Worm (Caenorhabditis elegans): Measurements from ENCODE around the gene F55C9.6.

DNA sequence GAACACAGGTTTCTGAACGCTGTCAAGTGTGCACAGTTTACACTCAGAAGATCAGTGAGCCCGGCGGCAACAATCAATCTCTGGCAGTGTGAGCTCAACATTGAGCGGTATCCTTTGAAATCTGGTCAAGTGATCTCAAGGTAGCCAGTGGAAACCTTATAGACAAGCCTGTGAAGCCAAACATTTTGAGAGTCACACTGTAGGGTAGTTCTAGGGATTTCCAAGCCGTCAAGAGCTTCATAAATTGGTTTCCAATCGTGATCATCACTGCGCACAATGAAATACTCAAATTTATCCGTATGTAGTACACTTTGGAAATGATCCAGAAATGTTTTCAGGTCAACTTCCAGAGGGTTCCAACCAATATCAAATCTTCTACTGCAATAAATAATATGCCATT lies 10.3 kb upstream of the F55C9.6 start, which contains the start of gene F55C9.15:
- TF ChIP-seq ama-1 (optimal IDR thresholded peaks at IDR 0.05) (no peak), unc-130 (GFP tag; optimal IDR thresholded peaks at IDR 0.05) (no peak), ceh-62 (tag; optimal IDR thresholded peaks at IDR 0.05) (no peak), cey-2 (tag; optimal IDR thresholded peaks at IDR 0.05; ENCODE audit: borderline replicate concordance, insufficient read depth) (no peak), unc-39 (tag; optimal IDR thresholded peaks at IDR 0.05) (no peak), lin-13 (GFP tag; optimal IDR thresholded peaks at IDR 0.05) (no peak), pqm-1 (tag; optimal IDR thresholded peaks at IDR 0.05) (no peak), hlh-30 (tag; optimal IDR thresholded peaks at IDR 0.05; ENCODE audit: insufficient read depth) (no peak), mdl-1 (tag; optimal IDR thresholded peaks at IDR 0.05) (no peak), nhr-11 (tag; optimal IDR thresholded peaks at IDR 0.05) (no peak)

Measured in whole organism, L4 larva.